Worm (Caenorhabditis elegans): ENCODE measurements around the gene C52A10.3.
A peak's percentile ranks its signal among the peaks of the same experiment; 100 is the strongest.

C52A10.3 gene

DNA sequence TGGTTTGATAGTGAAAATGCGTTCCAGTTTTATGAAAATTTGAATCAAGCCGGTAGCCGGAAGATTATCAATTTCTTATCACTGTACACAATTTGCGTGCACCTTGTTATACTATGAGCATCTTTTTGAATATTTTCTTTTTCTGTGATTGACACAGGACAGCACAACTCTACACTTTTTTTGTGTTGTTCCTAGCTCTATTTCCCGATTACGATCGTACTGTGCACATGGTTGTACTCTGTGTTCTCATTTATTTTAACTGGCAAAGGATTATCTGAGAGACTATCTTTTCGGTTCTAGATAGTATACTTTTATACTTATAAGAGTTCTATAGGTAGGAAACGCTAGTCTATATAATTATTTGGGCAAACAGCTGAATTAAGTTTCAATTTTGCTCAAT is 32.7 kb upstream of the C52A10.3 start:
- no peak for TF ChIP-seq sptf-1 (tag; optimal IDR thresholded peaks at IDR 0.05)
- no peak for TF ChIP-seq lin-32 (GFP tag; optimal IDR thresholded peaks at IDR 0.05)
- TF ChIP-seq sem-2 (GFP tag; optimal IDR thresholded peaks at IDR 0.05) = no peak
- no peak for TF ChIP-seq flh-1 (GFP tag; optimal IDR thresholded peaks at IDR 0.05)
- TF ChIP-seq snpc-4 (tag; optimal IDR thresholded peaks at IDR 0.05) = no peak
- no peak for TF ChIP-seq nhr-76 (tag; optimal IDR thresholded peaks at IDR 0.05)
- no peak for TF ChIP-seq mep-1 (tag; optimal IDR thresholded peaks at IDR 0.05)
- no peak for TF ChIP-seq elt-1 (tag; optimal IDR thresholded peaks at IDR 0.05; ENCODE audit: borderline replicate concordance, insufficient read depth)
- TF ChIP-seq nhr-12 (tag; optimal IDR thresholded peaks at IDR 0.05) = no peak
- no peak for TF ChIP-seq tbx-8 (GFP tag; optimal IDR thresholded peaks at IDR 0.05)
- no peak for TF ChIP-seq ztf-11 (tag; optimal IDR thresholded peaks at IDR 0.05)
- TF ChIP-seq mab-5 (tag; optimal IDR thresholded peaks at IDR 0.05) = no peak
- no peak for TF ChIP-seq elt-3 (tag; optimal IDR thresholded peaks at IDR 0.05)
- no peak for TF ChIP-seq unc-120 (tag; optimal IDR thresholded peaks at IDR 0.05; ENCODE audit: poor library complexity, severe bottlenecking)
- no peak for TF ChIP-seq lsy-2 (tag; optimal IDR thresholded peaks at IDR 0.05)
- no peak for TF ChIP-seq ceh-43 (GFP tag; optimal IDR thresholded peaks at IDR 0.05)
- TF ChIP-seq lin-13 (tag; optimal IDR thresholded peaks at IDR 0.05) = no peak
- no peak for TF ChIP-seq hlh-1 (tag; optimal IDR thresholded peaks at IDR 0.05)
- TF ChIP-seq ceh-83 (GFP tag; optimal IDR thresholded peaks at IDR 0.05) = no peak

DNA sequence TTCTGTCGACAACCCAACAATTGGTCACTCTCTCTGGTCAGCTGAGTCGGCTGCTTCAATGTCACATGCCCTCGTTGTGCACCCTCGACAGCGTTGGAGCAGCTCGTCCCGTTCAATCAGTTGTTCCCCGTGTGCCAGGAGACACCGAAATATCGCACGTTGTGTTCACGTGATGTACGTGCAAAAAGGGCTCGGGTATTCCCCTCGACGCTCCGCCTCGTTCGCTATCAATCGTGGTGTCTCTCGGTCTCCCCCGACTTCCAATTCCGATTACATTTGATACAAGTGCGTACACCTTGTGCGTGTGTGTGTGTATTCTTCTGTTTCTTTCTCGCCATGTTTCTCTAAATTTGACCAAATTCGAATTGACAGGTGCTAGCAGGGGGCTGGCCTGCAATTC is 32.2 kb upstream of the C52A10.3 start:
- no peak for TF ChIP-seq elt-1 (tag; optimal IDR thresholded peaks at IDR 0.05; ENCODE audit: borderline replicate concordance, insufficient read depth)
- no peak for TF ChIP-seq zip-8 (tag; optimal IDR thresholded peaks at IDR 0.05)
- no peak for TF ChIP-seq M03D4.4 (tag; optimal IDR thresholded peaks at IDR 0.05)
- no peak for TF ChIP-seq pha-4 (tag; optimal IDR thresholded peaks at IDR 0.05)
- TF ChIP-seq hlh-1 (tag; optimal IDR thresholded peaks at IDR 0.05) = peak; percentile 93
- TF ChIP-seq ham-2 (GFP tag; optimal IDR thresholded peaks at IDR 0.05) = no peak
- no peak for TF ChIP-seq ceh-43 (GFP tag; optimal IDR thresholded peaks at IDR 0.05)
- no peak for TF ChIP-seq unc-39 (tag; optimal IDR thresholded peaks at IDR 0.05)
- TF ChIP-seq mls-2 (tag; optimal IDR thresholded peaks at IDR 0.05) = peak; percentile 9
- no peak for TF ChIP-seq nhr-237 (tag; optimal IDR thresholded peaks at IDR 0.05)
- peak; percentile 67 for TF ChIP-seq unc-62 (GFP tag; optimal IDR thresholded peaks at IDR 0.05)
- TF ChIP-seq nhr-28 (tag; optimal IDR thresholded peaks at IDR 0.05) = no peak
- no peak for TF ChIP-seq blmp-1 (tag; optimal IDR thresholded peaks at IDR 0.05)
- TF ChIP-seq ceh-39 (tag; optimal IDR thresholded peaks at IDR 0.05) = no peak
- TF ChIP-seq tbx-8 (GFP tag; optimal IDR thresholded peaks at IDR 0.05) = no peak
- no peak for TF ChIP-seq lin-32 (GFP tag; optimal IDR thresholded peaks at IDR 0.05)
- TF ChIP-seq flh-1 (GFP tag; optimal IDR thresholded peaks at IDR 0.05) = no peak
- TF ChIP-seq elt-3 (tag; optimal IDR thresholded peaks at IDR 0.05) = no peak
- TF ChIP-seq snpc-4 (tag; optimal IDR thresholded peaks at IDR 0.05) = no peak
- TF ChIP-seq nhr-76 (tag; optimal IDR thresholded peaks at IDR 0.05) = no peak
- TF ChIP-seq unc-120 (tag; optimal IDR thresholded peaks at IDR 0.05; ENCODE audit: poor library complexity, severe bottlenecking) = peak; percentile 92
- TF ChIP-seq lin-13 (tag; optimal IDR thresholded peaks at IDR 0.05) = no peak
- TF ChIP-seq nhr-2 (tag; optimal IDR thresholded peaks at IDR 0.05) = no peak
- TF ChIP-seq nhr-12 (tag; optimal IDR thresholded peaks at IDR 0.05) = no peak
- no peak for TF ChIP-seq cnd-1 (tag; optimal IDR thresholded peaks at IDR 0.05)
- no peak for TF ChIP-seq ztf-11 (tag; optimal IDR thresholded peaks at IDR 0.05)
- TF ChIP-seq bed-3 (GFP tag; optimal IDR thresholded peaks at IDR 0.05) = no peak
- TF ChIP-seq ces-1 (GFP tag; optimal IDR thresholded peaks at IDR 0.05) = no peak
- TF ChIP-seq drap-1 (GFP tag; optimal IDR thresholded peaks at IDR 0.05) = no peak
- TF ChIP-seq ceh-83 (GFP tag; optimal IDR thresholded peaks at IDR 0.05) = no peak
- no peak for TF ChIP-seq mep-1 (tag; optimal IDR thresholded peaks at IDR 0.05)
- no peak for TF ChIP-seq mab-5 (tag; optimal IDR thresholded peaks at IDR 0.05)
- TF ChIP-seq sptf-1 (tag; optimal IDR thresholded peaks at IDR 0.05) = no peak
- no peak for TF ChIP-seq sem-2 (GFP tag; optimal IDR thresholded peaks at IDR 0.05)

DNA sequence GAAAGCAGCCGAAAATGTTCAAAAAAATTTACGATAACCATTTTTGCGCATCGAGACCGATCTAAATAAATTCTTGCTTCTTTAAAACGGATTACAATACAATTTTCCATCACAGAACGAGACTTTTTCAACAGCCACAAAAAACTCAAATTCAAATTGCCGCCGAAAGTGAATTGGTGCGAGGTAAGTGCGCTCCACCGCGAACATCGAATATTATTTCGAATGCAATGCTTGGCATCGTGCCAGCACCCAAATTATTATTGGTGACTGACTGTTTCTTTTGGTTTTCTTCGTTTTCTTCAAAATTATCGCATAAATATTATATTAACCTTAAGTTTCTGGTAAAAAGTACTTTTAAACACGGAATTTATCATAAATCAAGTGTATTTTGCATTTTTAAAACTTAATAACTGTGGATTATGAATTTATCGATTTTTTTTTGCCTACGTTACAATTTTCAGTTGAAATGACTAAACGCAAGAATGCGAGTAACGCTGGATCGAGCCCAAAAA is 29.8 kb upstream of the C52A10.3 start, which contains the start of gene penr-1:
Gene penr-1, plus strand, starts transcription at position 462 of the 512 bp plus-strand sequence.
- peak; percentile 26 for TF ChIP-seq lsy-2 (tag; optimal IDR thresholded peaks at IDR 0.05)
- TF ChIP-seq M03D4.4 (tag; optimal IDR thresholded peaks at IDR 0.05) = no peak
- TF ChIP-seq mep-1 (tag; optimal IDR thresholded peaks at IDR 0.05) = peak; percentile 41
- peak; percentile 22 for TF ChIP-seq lin-13 (tag; optimal IDR thresholded peaks at IDR 0.05)
- peak; percentile 50 for TF ChIP-seq ces-1 (GFP tag; optimal IDR thresholded peaks at IDR 0.05)

Data from whole organism, mixed stage, embryonic.